Worm (Caenorhabditis elegans) whole organism, L2 larva: ENCODE results near the gene F14F7.7.

Experiments used
- C34F6.9 ChIP-seq: fragments of 150-350 bp; optimal IDR thresholded peaks from 2 replicates; lab custom pipeline; 2014; ENCODE audit warnings: missing biosample characterization, missing genetic modification characterization
- F13H6.1 ChIP-seq: sonication (generic microtip); optimal IDR thresholded peaks from 2 replicates; lab custom pipeline; 2016; ENCODE audit warnings: missing genetic modification characterization, missing compliant biosample characterization
- ZK546.5 ChIP-seq: sonication (generic microtip); optimal IDR thresholded peaks from 2 replicates; lab custom pipeline; 2017; ENCODE audit warnings: missing biosample characterization, missing genetic modification characterization
- alr-1 ChIP-seq: fragments of 150-350 bp; optimal IDR thresholded peaks from 2 replicates; lab custom pipeline; 2014; ENCODE audit warnings: missing biosample characterization, missing genetic modification characterization
- aly-2 ChIP-seq: fragments of 150-350 bp; optimal IDR thresholded peaks from 2 replicates; lab custom pipeline; 2014; ENCODE audit warnings: missing biosample characterization, missing genetic modification characterization
- ama-1 ChIP-seq: fragments of 150-350 bp; optimal IDR thresholded peaks from 2 replicates; lab custom pipeline; 2018; ENCODE audit warnings: inconsistent platforms
- blmp-1 ChIP-seq: sonication (generic microtip); optimal IDR thresholded peaks from 2 replicates; lab custom pipeline; 2017; ENCODE audit warnings: missing genetic modification characterization, mild to moderate bottlenecking, missing compliant biosample characterization, antibody characterized with exemption, moderate library complexity; ENCODE audit not compliant: insufficient read depth
- ceh-16 ChIP-seq: fragments of 150-350 bp; optimal IDR thresholded peaks from 2 replicates; lab custom pipeline; 2014; ENCODE audit warnings: missing biosample characterization, missing genetic modification characterization
- ceh-82 ChIP-seq: fragments of 150-350 bp; optimal IDR thresholded peaks from 2 replicates; lab custom pipeline; 2014; ENCODE audit warnings: missing biosample characterization, missing genetic modification characterization
- crh-2 ChIP-seq: sonication (generic microtip); optimal IDR thresholded peaks from 2 replicates; lab custom pipeline; 2017; ENCODE audit warnings: missing biosample characterization, missing genetic modification characterization
- egl-27 ChIP-seq: sonication (generic microtip); optimal IDR thresholded peaks from 3 replicates; lab custom pipeline; 2017; ENCODE audit warnings: missing biosample characterization, missing genetic modification reagents, missing genetic modification characterization
- elt-1 ChIP-seq: fragments of 150-350 bp; optimal IDR thresholded peaks from 2 replicates; lab custom pipeline; 2014; ENCODE audit warnings: missing biosample characterization, missing genetic modification characterization
- elt-3 ChIP-seq: sonication (generic microtip); optimal IDR thresholded peaks from 2 replicates; lab custom pipeline; 2017; ENCODE audit warnings: missing biosample characterization, missing genetic modification characterization
- fos-1 ChIP-seq: fragments of 150-350 bp; optimal IDR thresholded peaks from 2 replicates; lab custom pipeline; 2014; ENCODE audit warnings: missing biosample characterization, missing genetic modification characterization
- gmeb-1 ChIP-seq: fragments of 150-350 bp; optimal IDR thresholded peaks from 2 replicates; lab custom pipeline; 2014; ENCODE audit warnings: missing biosample characterization, missing genetic modification characterization
- lin-11 ChIP-seq: fragments of 150-350 bp; sonication (generic microtip); optimal IDR thresholded peaks from 2 replicates; lab custom pipeline; 2014; ENCODE audit warnings: missing biosample characterization, missing genetic modification characterization, inconsistent platforms, mixed read lengths
- lin-13 ChIP-seq: fragments of 150-350 bp; optimal IDR thresholded peaks from 2 replicates; lab custom pipeline; 2014; ENCODE audit warnings: missing biosample characterization, missing genetic modification reagents, missing genetic modification characterization
- lin-39 ChIP-seq: fragments of 150-350 bp; optimal IDR thresholded peaks from 2 replicates; lab custom pipeline; 2014; ENCODE audit warnings: missing biosample characterization, missing genetic modification reagents, missing genetic modification characterization
- lsy-2 ChIP-seq, 2 experiments: fragments of 150-350 bp in 1 of 2; sonication (generic microtip) in 1 of 2; optimal IDR thresholded peaks; 2 replicates each; lab custom pipeline; 2014 to 2017; ENCODE audit warnings: missing biosample characterization in 2 of 2, missing genetic modification characterization in 2 of 2
- mab-5 ChIP-seq: fragments of 150-350 bp; optimal IDR thresholded peaks from 2 replicates; lab custom pipeline; 2014; ENCODE audit warnings: missing biosample characterization, missing genetic modification characterization
- mbf-1 ChIP-seq: sonication (generic microtip); optimal IDR thresholded peaks from 2 replicates; lab custom pipeline; 2017; ENCODE audit warnings: missing biosample characterization, missing genetic modification characterization
- nhr-10 ChIP-seq: sonication (generic microtip); optimal IDR thresholded peaks from 2 replicates; lab custom pipeline; 2017; ENCODE audit warnings: missing biosample characterization, missing genetic modification characterization
- nhr-11 ChIP-seq: fragments of 150-350 bp; optimal IDR thresholded peaks from 2 replicates; lab custom pipeline; 2014; ENCODE audit warnings: missing biosample characterization, missing genetic modification characterization
- nhr-12 ChIP-seq: fragments of 150-350 bp; optimal IDR thresholded peaks from 2 replicates; lab custom pipeline; 2014; ENCODE audit warnings: missing biosample characterization, missing genetic modification characterization
- nhr-129 ChIP-seq: fragments of 150-350 bp; optimal IDR thresholded peaks from 2 replicates; lab custom pipeline; 2014; ENCODE audit warnings: missing biosample characterization, missing genetic modification characterization
- nhr-21 ChIP-seq: fragments of 150-350 bp; optimal IDR thresholded peaks from 2 replicates; lab custom pipeline; 2014; ENCODE audit warnings: missing biosample characterization, missing genetic modification characterization
- nhr-23 ChIP-seq: fragments of 150-350 bp; optimal IDR thresholded peaks from 2 replicates; lab custom pipeline; 2014; ENCODE audit warnings: missing biosample characterization, missing genetic modification reagents, missing genetic modification characterization
- nhr-237 ChIP-seq: fragments of 150-350 bp; optimal IDR thresholded peaks from 2 replicates; lab custom pipeline; 2014; ENCODE audit warnings: missing biosample characterization, missing genetic modification characterization
- nhr-25 ChIP-seq: fragments of 150-350 bp; sonication (generic microtip); optimal IDR thresholded peaks from 3 replicates; lab custom pipeline; 2014; ENCODE audit warnings: missing biosample characterization, missing genetic modification characterization
- nhr-6 ChIP-seq: fragments of 150-350 bp; optimal IDR thresholded peaks from 2 replicates; lab custom pipeline; 2014; ENCODE audit warnings: missing biosample characterization, missing genetic modification characterization
- peb-1 ChIP-seq: fragments of 150-350 bp; optimal IDR thresholded peaks from 2 replicates; lab custom pipeline; 2014; ENCODE audit warnings: missing biosample characterization, missing genetic modification characterization
- sem-4 ChIP-seq: fragments of 150-350 bp; optimal IDR thresholded peaks from 2 replicates; lab custom pipeline; 2014; ENCODE audit warnings: missing biosample characterization, missing genetic modification reagents, missing genetic modification characterization
- skn-1 ChIP-seq: sonication (generic microtip); optimal IDR thresholded peaks from 2 replicates; lab custom pipeline; 2017; ENCODE audit warnings: missing biosample characterization, missing genetic modification characterization
- sma-3 ChIP-seq: sonication (generic microtip); optimal IDR thresholded peaks from 2 replicates; lab custom pipeline; 2016; ENCODE audit warnings: missing genetic modification reagents, missing genetic modification characterization, missing compliant biosample characterization
- sma-9 ChIP-seq, 2 experiments: fragments of 150-350 bp in 1 of 2; sonication (generic microtip) in 1 of 2; optimal IDR thresholded peaks; 2 replicates each; lab custom pipeline; 2014 to 2016; ENCODE audit warnings: missing genetic modification characterization in 2 of 2, mild to moderate bottlenecking in 1 of 2, missing biosample characterization in 1 of 2, missing compliant biosample characterization in 1 of 2, missing genetic modification reagents in 1 of 2, moderate library complexity in 1 of 2
- snpc-4 ChIP-seq: fragments of 150-350 bp; optimal IDR thresholded peaks from 2 replicates; lab custom pipeline; 2014; ENCODE audit warnings: missing biosample characterization, missing genetic modification characterization
- unc-55 ChIP-seq: fragments of 150-350 bp; sonication (generic microtip); optimal IDR thresholded peaks from 3 replicates; lab custom pipeline; 2014; ENCODE audit warnings: missing biosample characterization, missing genetic modification reagents, missing genetic modification characterization
- ztf-1 ChIP-seq: fragments of 200-800 bp; sonication (Bioruptor generic); conservative IDR thresholded peaks from 2 replicates; pipeline ENCODE4 v1.3.6; 2022; ENCODE audit warnings: missing genetic modification characterization, missing compliant biosample characterization
- ztf-11 ChIP-seq: sonication (generic microtip); optimal IDR thresholded peaks from 2 replicates; lab custom pipeline; 2017; ENCODE audit warnings: missing biosample characterization, missing genetic modification characterization
- ztf-4 ChIP-seq: fragments of 150-350 bp; optimal IDR thresholded peaks from 2 replicates; lab custom pipeline; 2014; ENCODE audit warnings: missing biosample characterization, missing genetic modification characterization

The F14F7.7 gene

ce11 chrIII:13005161-13005560 lies 25.5 kb upstream of the F14F7.7 start, which contains the start of gene snf-7:
snf-7 (plus strand) TSS chrIII:13005461.
- no peak for TF ChIP-seq unc-55 (GFP tag; lab: Kevin White, UChicago)
- no peak for TF ChIP-seq sma-9 (GFP tag; optimal IDR thresholded peaks at IDR 0.05; lab: Kevin White, UChicago)
- no peak for TF ChIP-seq sma-9 (tag; optimal IDR thresholded peaks at IDR 0.05; lab: Kevin White, UChicago)
- TF ChIP-seq blmp-1 (tag; lab: Kevin White, UChicago), result no peak
- TF ChIP-seq lsy-2 (tag; optimal IDR thresholded peaks at IDR 0.05; lab: Kevin White, UChicago), result no peak
- no peak for TF ChIP-seq aly-2 (tag; lab: Kevin White, UChicago)
- no peak for TF ChIP-seq peb-1
- no peak for TF ChIP-seq fos-1 (tag; lab: Kevin White, UChicago)
- no peak for TF ChIP-seq elt-1 (tag; lab: Kevin White, UChicago)
- no peak for TF ChIP-seq lin-13
- TF ChIP-seq nhr-11 (tag; lab: Kevin White, UChicago), result no peak
- no peak for TF ChIP-seq elt-3 (tag; lab: Kevin White, UChicago)
- no peak for TF ChIP-seq ztf-1 (GFP tag; lab: Robert Waterston, UW)
- no peak for TF ChIP-seq crh-2 (tag; lab: Kevin White, UChicago)
- TF ChIP-seq sem-4 (tag; lab: Kevin White, UChicago), result no peak
- TF ChIP-seq nhr-23 (tag; lab: Kevin White, UChicago), result no peak
- TF ChIP-seq nhr-12 (tag; lab: Kevin White, UChicago), result no peak

ce11 chrIII:13011927-13012326 lies 18.8 kb upstream of the F14F7.7 start:
- TF ChIP-seq sma-9 (GFP tag; optimal IDR thresholded peaks at IDR 0.05; lab: Kevin White, UChicago) (peak; percentile 31), sma-9 (tag; optimal IDR thresholded peaks at IDR 0.05; lab: Kevin White, UChicago) (no peak), ztf-11 (tag; lab: Kevin White, UChicago) (no peak), mab-5 (tag; lab: Kevin White, UChicago) (no peak), F13H6.1 (tag; lab: Kevin White, UChicago) (no peak), nhr-25 (tag; lab: Kevin White, UChicago) (peak; percentile 9), ztf-1 (GFP tag; lab: Robert Waterston, UW) (no peak), snpc-4 (no peak), nhr-12 (tag; lab: Kevin White, UChicago) (no peak), lin-39 (tag; lab: Kevin White, UChicago) (no peak), elt-1 (tag; lab: Kevin White, UChicago) (no peak), ceh-16 (tag; lab: Kevin White, UChicago) (peak; percentile 6), nhr-129 (tag; lab: Kevin White, UChicago) (peak; percentile 58), fos-1 (tag; lab: Kevin White, UChicago) (peak; percentile 23), lin-11 (no peak), gmeb-1 (no peak), sma-3 (peak; percentile 44), ceh-82 (no peak), skn-1 (tag; lab: Kevin White, UChicago) (no peak), mbf-1 (tag; lab: Kevin White, UChicago) (no peak)

ce11 chrIII:13013912-13014311 lies 16.8 kb upstream of the F14F7.7 start:
- TF ChIP-seq lin-39 (tag; lab: Kevin White, UChicago) (no peak), nhr-11 (tag; lab: Kevin White, UChicago) (no peak), ztf-1 (GFP tag; lab: Robert Waterston, UW) (no peak), C34F6.9 (tag; lab: Kevin White, UChicago) (no peak), egl-27 (tag; lab: Kevin White, UChicago) (no peak), snpc-4 (no peak), nhr-129 (tag; lab: Kevin White, UChicago) (no peak), peb-1 (no peak), crh-2 (tag; lab: Kevin White, UChicago) (no peak), ztf-4 (no peak), ama-1 (lab: Kevin White, UChicago) (no peak), nhr-21 (tag; lab: Kevin White, UChicago) (no peak)
- TF ChIP-seq, all 48 proteins: peak for 0

ce11 chrIII:13015754-13016317 lies 14.9 kb upstream of the F14F7.7 start:
- TF ChIP-seq lin-13 (peak; percentile 62), nhr-10 (tag; lab: Kevin White, UChicago) (no peak), gmeb-1 (peak; percentile 52), sma-3 (no peak), ZK546.5 (no peak), nhr-25 (tag; lab: Kevin White, UChicago) (peak; percentile 45), nhr-11 (tag; lab: Kevin White, UChicago) (no peak), ceh-16 (tag; lab: Kevin White, UChicago) (no peak), nhr-6 (tag; lab: Kevin White, UChicago) (peak; percentile 15), sem-4 (tag; lab: Kevin White, UChicago) (peak; percentile 63), crh-2 (tag; lab: Kevin White, UChicago) (peak; percentile 30), lsy-2 (tag; optimal IDR thresholded peaks at IDR 0.05; lab: Kevin White, UChicago) (peak; percentile 38 to 48), lin-11 (peak; percentile 21), nhr-237 (no peak), unc-55 (GFP tag; lab: Kevin White, UChicago) (peak; percentile 31), nhr-129 (tag; lab: Kevin White, UChicago) (peak; percentile 37), elt-1 (tag; lab: Kevin White, UChicago) (no peak), fos-1 (tag; lab: Kevin White, UChicago) (peak; percentile 43), C34F6.9 (tag; lab: Kevin White, UChicago) (peak; percentile 50), nhr-21 (tag; lab: Kevin White, UChicago) (peak; percentile 41), alr-1 (tag; lab: Kevin White, UChicago) (no peak), ztf-4 (no peak)
